Fruit fly (Drosophila melanogaster): ENCODE measurements around the gene nerfin-1.

Gene nerfin-1

dm6 chr3L:882236-882891 is 26.5 kb upstream of the nerfin-1 start (continued):
- TF ChIP-seq gfzf (GFP tag; optimal IDR thresholded peaks at IDR 0.05) = no peak
- TF ChIP-seq CG32772 (GFP tag; IDR thresholded peaks at IDR 0.05) = peak; percentile 7; the same call in 1 of the 2 replicates
- TF ChIP-seq Blimp-1 (GFP tag; optimal IDR thresholded peaks at IDR 0.05) = peak; percentile 54
- peak; percentile 57 for TF ChIP-seq CG2712 (tag; optimal IDR thresholded peaks at IDR 0.05)
- TF ChIP-seq TFAM (GFP tag; optimal IDR thresholded peaks at IDR 0.05) = no peak
- no peak for TF ChIP-seq mam (GFP tag; optimal IDR thresholded peaks at IDR 0.05)
- TF ChIP-seq Bdp1 (GFP tag; optimal IDR thresholded peaks at IDR 0.05) = no peak
- TF ChIP-seq eyg (GFP tag; optimal IDR thresholded peaks at IDR 0.05) = no peak
- TF ChIP-seq CG4730 (GFP tag; IDR thresholded peaks at IDR 0.05) = no peak
- peak; percentile 16 for TF ChIP-seq Fer1 (GFP tag; optimal IDR thresholded peaks at IDR 0.05)
- TF ChIP-seq fd96Cb (tag; optimal IDR thresholded peaks at IDR 0.05) = peak; percentile 26
- TF ChIP-seq CG30431 (GFP tag; optimal IDR thresholded peaks at IDR 0.05) = no peak
- TF ChIP-seq CkIIα-i1 (GFP tag; IDR thresholded peaks at IDR 0.05) = no peak
- no peak for TF ChIP-seq ken (GFP tag; IDR thresholded peaks at IDR 0.05)
- TF ChIP-seq run (tag; optimal IDR thresholded peaks at IDR 0.05) = no peak
- peak; percentile 21; the same call in 2 of the 3 replicates for TF ChIP-seq tgo (GFP tag; IDR thresholded peaks at IDR 0.05)
- no peak for TF ChIP-seq cas (GFP tag; IDR thresholded peaks at IDR 0.05)
- no peak for TF ChIP-seq knrl (GFP tag; IDR thresholded peaks at IDR 0.05; ENCODE audit: partially characterized antibody)
- TF ChIP-seq NC2α (GFP tag; optimal IDR thresholded peaks at IDR 0.05) = no peak
- TF ChIP-seq ERR (GFP tag; optimal IDR thresholded peaks at IDR 0.05) = no peak
- peak; percentile 22 for TF ChIP-seq CG10267 (tag; optimal IDR thresholded peaks at IDR 0.05)
- peak; percentile 58 for TF ChIP-seq CG7839 (tag; optimal IDR thresholded peaks at IDR 0.05)
- peak; percentile 50 for TF ChIP-seq tap (tag; optimal IDR thresholded peaks at IDR 0.05)
- TF ChIP-seq CG6254 (GFP tag; optimal IDR thresholded peaks at IDR 0.05) = peak; percentile 13
- peak; percentile 11 for TF ChIP-seq CG17829 (tag; optimal IDR thresholded peaks at IDR 0.05)
- TF ChIP-seq Sry-β (GFP tag; optimal IDR thresholded peaks at IDR 0.05) = no peak
- TF ChIP-seq Side (GFP tag; optimal IDR thresholded peaks at IDR 0.05) = no peak
- TF ChIP-seq CG31365 (tag; optimal IDR thresholded peaks at IDR 0.05) = no peak
- peak; percentile 71 for TF ChIP-seq scrt (GFP tag; optimal IDR thresholded peaks at IDR 0.05)
- TF ChIP-seq CG3065 (GFP tag; optimal IDR thresholded peaks at IDR 0.05) = no peak
- TF ChIP-seq pros (GFP tag; optimal IDR thresholded peaks at IDR 0.05) = no peak
- TF ChIP-seq CG18011 (GFP tag; optimal IDR thresholded peaks at IDR 0.05) = no peak
- TF ChIP-seq CG18262 (tag; optimal IDR thresholded peaks at IDR 0.05) = peak; percentile 45
- no peak for TF ChIP-seq CG11456 (GFP tag; IDR thresholded peaks at IDR 0.05)

dm6 chr3L:882892-883255 is 26.0 kb upstream of the nerfin-1 start:
- peak; percentile 50 to 54 for TF ChIP-seq Trl (optimal IDR thresholded peaks at IDR 0.05)
- TF ChIP-seq Trl (GFP tag; optimal IDR thresholded peaks at IDR 0.05) = no peak
- TF ChIP-seq sr (GFP tag; IDR thresholded peaks at IDR 0.05) = 0 out of 3 replicates have a peak, but pooled peaks have one; percentile 35
- no peak for TF ChIP-seq CG1233 (GFP tag; optimal IDR thresholded peaks at IDR 0.05)
- no peak for TF ChIP-seq sqz (GFP tag; optimal IDR thresholded peaks at IDR 0.05)
- peak; percentile 21 for TF ChIP-seq kni (GFP tag; optimal IDR thresholded peaks at IDR 0.05)
- TF ChIP-seq CG2199 (GFP tag; IDR thresholded peaks at IDR 0.05) = 0 out of 3 replicates have a peak, but pooled peaks have one; percentile 11
- no peak for TF ChIP-seq CG4820 (GFP tag; optimal IDR thresholded peaks at IDR 0.05)
- TF ChIP-seq pros (GFP tag; optimal IDR thresholded peaks at IDR 0.05) = peak; percentile 81
- 0 out of 2 replicates have a peak, but pooled peaks have one; percentile 18 for TF ChIP-seq lmd (GFP tag; IDR thresholded peaks at IDR 0.05)
- TF ChIP-seq sd (tag; optimal IDR thresholded peaks at IDR 0.05) = peak; percentile 83
- TF ChIP-seq CG17328 (GFP tag; IDR thresholded peaks at IDR 0.05) = no peak
- no peak for TF ChIP-seq cwo (GFP tag; optimal IDR thresholded peaks at IDR 0.05)
- no peak for TF ChIP-seq lov (optimal IDR thresholded peaks at IDR 0.05)
- TF ChIP-seq lov (GFP tag; IDR thresholded peaks at IDR 0.05) = 0 out of 3 replicates have a peak, but pooled peaks have one; percentile 7
- peak; percentile 94 for TF ChIP-seq CG3163 (GFP tag; optimal IDR thresholded peaks at IDR 0.05)
- 0 out of 4 replicates have a peak, but pooled peaks have one; percentile 19 for TF ChIP-seq chinmo (GFP tag; IDR thresholded peaks at IDR 0.05; ENCODE audit: partially characterized antibody)
- peak; percentile 83 for TF ChIP-seq nerfin-1 (tag; optimal IDR thresholded peaks at IDR 0.05)
- TF ChIP-seq Jarid2 (GFP tag; optimal IDR thresholded peaks at IDR 0.05) = no peak

Measured in whole organism, embryonic.